Worm (Caenorhabditis elegans) whole organism, L1 larva: ENCODE data around the gene H20J04.1.

Experiments used
- aha-1 ChIP-seq: fragments of 150-350 bp; optimal IDR thresholded peaks from 2 replicates; lab custom pipeline; 2014; ENCODE audit warnings: missing biosample characterization, missing genetic modification characterization
- blmp-1 ChIP-seq: fragments of 150-350 bp; optimal IDR thresholded peaks from 2 replicates; lab custom pipeline; 2014; ENCODE audit warnings: missing biosample characterization, missing genetic modification characterization
- ceh-82 ChIP-seq, 3 experiments: fragments of 150-350 bp in 1 of 3; sonication (generic microtip) in 2 of 3; optimal IDR thresholded peaks; 2 replicates each; lab custom pipeline; 2014 to 2017; ENCODE audit warnings: missing biosample characterization in 3 of 3, missing genetic modification characterization in 3 of 3
- mdl-1 ChIP-seq, 2 experiments: fragments of 150-350 bp; optimal IDR thresholded peaks; 2 replicates each; lab custom pipeline; 2014 to 2017; ENCODE audit warnings: missing biosample characterization in 2 of 2, missing genetic modification characterization in 2 of 2, inconsistent platforms in 1 of 2
- swsn-7 ChIP-seq: sonication (generic microtip); optimal IDR thresholded peaks from 2 replicates; lab custom pipeline; 2016; ENCODE audit warnings: missing genetic modification characterization, missing compliant biosample characterization
- unc-62 ChIP-seq: fragments of 150-350 bp; optimal IDR thresholded peaks from 2 replicates; lab custom pipeline; 2014; ENCODE audit warnings: missing biosample characterization, missing genetic modification reagents, missing genetic modification characterization
- xbp-1 ChIP-seq: sonication (generic microtip); optimal IDR thresholded peaks from 2 replicates; lab custom pipeline; 2016; ENCODE audit warnings: missing genetic modification characterization, missing compliant biosample characterization
- zag-1 ChIP-seq: fragments of 150-350 bp; optimal IDR thresholded peaks from 2 replicates; lab custom pipeline; 2014; ENCODE audit warnings: missing biosample characterization, missing genetic modification characterization

DNA sequence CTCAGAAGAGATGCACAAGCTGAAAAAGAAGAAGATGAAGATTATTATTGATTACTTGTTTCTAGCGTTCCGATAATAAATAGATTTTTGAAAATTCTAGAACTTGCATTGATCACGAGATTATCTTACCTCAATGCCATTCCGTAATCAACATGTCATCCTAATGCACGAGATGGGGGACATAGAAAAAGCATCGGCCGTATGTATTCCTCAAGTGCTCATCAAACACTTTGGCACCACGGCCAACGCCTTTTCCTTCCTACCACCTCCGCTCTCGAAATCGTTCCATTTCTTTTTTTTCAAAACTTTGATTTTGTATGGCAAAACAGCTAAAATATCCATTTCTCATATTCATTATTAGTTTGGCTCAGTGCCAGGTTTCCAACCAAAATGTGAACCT is 3.4 kb downstream of the H20J04.1 start, which contains the start of gene lat-2:
- TF ChIP-seq blmp-1 (tag; lab: Kevin White, UChicago) (no peak), zag-1 (tag; lab: Kevin White, UChicago) (no peak), swsn-7 (tag; lab: Kevin White, UChicago) (no peak), xbp-1 (tag; lab: Kevin White, UChicago) (no peak), unc-62 (no peak), ceh-82 (tag; optimal IDR thresholded peaks at IDR 0.05; lab: Kevin White, UChicago) (no peak), aha-1 (no peak), mdl-1 (tag; optimal IDR thresholded peaks at IDR 0.05; lab: Kevin White, UChicago) (no peak)
